Fruit fly (Drosophila melanogaster) whole organism, prepupa: ENCODE measurements around the gene Pburs.

Experiments
- CG10631 ChIP-seq: fragments of 200-800 bp; sonication (Bioruptor generic); optimal IDR thresholded peaks from 2 replicates; lab custom pipeline; 2016; ENCODE audit warnings: missing biosample characterization, missing genetic modification characterization
- CG10669 ChIP-seq: fragments of 200-800 bp; sonication (Bioruptor generic); optimal IDR thresholded peaks from 3 replicates; lab custom pipeline; 2018; ENCODE audit warnings: missing biosample characterization, mild to moderate bottlenecking, missing genetic modification characterization, moderate library complexity
- CG11294 ChIP-seq: fragments of 200-800 bp; sonication (Bioruptor generic); IDR thresholded peaks from 2 replicates; pipeline ENCODE4 v1.3.6; 2022; ENCODE audit warnings: missing biosample characterization, missing genetic modification characterization
- CG3032 ChIP-seq: fragments of 200-800 bp; optimal IDR thresholded peaks from 2 replicates; lab custom pipeline; 2019; ENCODE audit warnings: missing biosample characterization, mild to moderate bottlenecking, missing genetic modification characterization, moderate library complexity
- CG32006 ChIP-seq: fragments of 200-800 bp; sonication (Bioruptor generic); optimal IDR thresholded peaks from 3 replicates; lab custom pipeline; 2017; ENCODE audit warnings: missing biosample characterization, mild to moderate bottlenecking, missing genetic modification characterization
- CG6163 ChIP-seq: fragments of 200-800 bp; sonication (Bioruptor generic); IDR thresholded peaks from 3 replicates; pipeline ENCODE4 v1.3.6; 2022; ENCODE audit warnings: missing biosample characterization, missing genetic modification characterization
- Eip93F ChIP-seq: fragments of 200-800 bp; sonication (Bioruptor generic); optimal IDR thresholded peaks from 2 replicates; lab custom pipeline; 2016; ENCODE audit warnings: missing biosample characterization, mild to moderate bottlenecking, missing genetic modification characterization
- Ets96B ChIP-seq: fragments of 200-800 bp; optimal IDR thresholded peaks from 2 replicates; lab custom pipeline; 2019; ENCODE audit warnings: missing biosample characterization, mild to moderate bottlenecking, missing genetic modification characterization, moderate library complexity
- Gug ChIP-seq: fragments of 200-800 bp; sonication (Bioruptor generic); IDR thresholded peaks from 2 replicates; pipeline ENCODE4 v1.3.6; 2022; ENCODE audit warnings: missing biosample characterization, missing genetic modification characterization
- Hr39 ChIP-seq: fragments of 200-800 bp; sonication (Bioruptor generic); optimal IDR thresholded peaks from 2 replicates; lab custom pipeline; 2016; ENCODE audit warnings: missing biosample characterization, missing genetic modification characterization
- vri ChIP-seq: fragments of 200-800 bp; sonication (Bioruptor generic); optimal IDR thresholded peaks from 3 replicates; lab custom pipeline; 2016; ENCODE audit warnings: missing biosample characterization, mild to moderate bottlenecking, missing genetic modification characterization

DNA sequence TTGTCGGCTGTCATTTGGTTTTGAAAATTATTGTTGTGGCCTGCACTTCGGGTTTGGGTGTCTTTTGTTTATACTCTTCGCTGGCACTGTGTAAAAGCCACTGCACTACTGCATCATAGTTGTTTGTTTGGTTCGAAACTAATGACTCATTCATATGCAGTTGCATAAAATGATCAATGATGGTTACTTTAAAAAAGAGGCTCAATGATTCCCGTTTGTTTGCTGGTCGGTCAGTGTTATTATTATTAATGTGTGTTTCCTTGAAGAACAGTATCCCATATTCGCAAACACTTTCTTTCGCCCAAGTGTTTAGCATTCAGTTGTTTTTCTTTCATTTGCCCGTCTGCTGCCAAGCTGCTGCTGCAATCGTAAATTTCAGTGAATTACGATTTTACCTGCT lies 28.7 kb downstream of the Pburs start:
- TF ChIP-seq CG3032 (tag; lab: Kevin White, UChicago) (no peak), CG10631 (no peak), CG11294 (GFP tag; lab: Robert Waterston, UW) (no peak), CG32006 (GFP tag; lab: Kevin White, UChicago) (peak; percentile 59), vri (GFP tag; lab: Kevin White, UChicago) (no peak), Gug (0 out of 2 replicates have a peak, but pooled peaks have one; percentile 16), Eip93F (GFP tag; lab: Kevin White, UChicago) (no peak), Ets96B (tag; lab: Kevin White, UChicago) (no peak), Hr39 (GFP tag; lab: Kevin White, UChicago) (peak; percentile 1), CG10669 (GFP tag; lab: Kevin White, UChicago) (no peak), CG6163 (GFP tag; lab: Robert Waterston, UW) (no peak)
